Worm (Caenorhabditis elegans): ENCODE measurements around the gene T28C12.1.
A peak's percentile ranks its signal among the peaks of the same experiment; 100 is the strongest.

Gene T28C12.1

ce11 chrV:6342502-6342901, 10.8 kb downstream of the T28C12.1 start:
- TF ChIP-seq C04F5.9 (tag; optimal IDR thresholded peaks at IDR 0.05) (no peak), dsc-1 (tag; optimal IDR thresholded peaks at IDR 0.05) (peak; percentile 96), nhr-71 (tag; optimal IDR thresholded peaks at IDR 0.05) (peak; percentile 60), egl-27 (tag; optimal IDR thresholded peaks at IDR 0.05) (no peak), mdl-1 (tag; optimal IDR thresholded peaks at IDR 0.05) (peak in 1 of 2 experiments; percentile 10), lin-14 (GFP tag; optimal IDR thresholded peaks at IDR 0.05) (peak; percentile 83), snu-23 (GFP tag; optimal IDR thresholded peaks at IDR 0.05) (peak; percentile 32), efl-3 (GFP tag; optimal IDR thresholded peaks at IDR 0.05) (no peak), mep-1 (tag; optimal IDR thresholded peaks at IDR 0.05) (peak; percentile 28), lsy-2 (tag; optimal IDR thresholded peaks at IDR 0.05) (peak in 1 of 2 experiments; percentile 52), dpl-1 (GFP tag; optimal IDR thresholded peaks at IDR 0.05) (peak in 1 of 3 experiments; percentile 2), nhr-47 (tag; optimal IDR thresholded peaks at IDR 0.05) (no peak), rnt-1 (tag; optimal IDR thresholded peaks at IDR 0.05) (peak; percentile 72), fkh-4 (tag; optimal IDR thresholded peaks at IDR 0.05; ENCODE audit: borderline replicate concordance) (peak; percentile 70), nhr-19 (GFP tag; conservative IDR thresholded peaks at IDR 0.05) (peak; percentile 17; the same call in 1 of the 2 replicates), unc-130 (tag; optimal IDR thresholded peaks at IDR 0.05) (peak; percentile 15), swsn-7 (tag; optimal IDR thresholded peaks at IDR 0.05) (peak; percentile 11)

ce11 chrV:6344531-6345171, 12.9 kb downstream of the T28C12.1 start:
- TF ChIP-seq nhr-71 (tag; optimal IDR thresholded peaks at IDR 0.05): peak; percentile 39
- TF ChIP-seq lin-39 (tag; optimal IDR thresholded peaks at IDR 0.05): no peak
- 0 out of 2 replicates have a peak, but pooled peaks have one; percentile 3 for TF ChIP-seq nhr-19 (GFP tag; conservative IDR thresholded peaks at IDR 0.05)
- no peak for TF ChIP-seq zip-4 (GFP tag; optimal IDR thresholded peaks at IDR 0.05)
- no peak for TF ChIP-seq sptf-1 (tag; optimal IDR thresholded peaks at IDR 0.05)
- TF ChIP-seq lsy-2 (tag; optimal IDR thresholded peaks at IDR 0.05): peak in 1 of 2 experiments; percentile 7
- no peak for TF ChIP-seq nhr-85 (tag)
- TF ChIP-seq rnt-1 (tag; optimal IDR thresholded peaks at IDR 0.05): peak; percentile 67
- TF ChIP-seq fkh-8 (tag; optimal IDR thresholded peaks at IDR 0.05): no peak
- no peak for TF ChIP-seq sox-4 (tag; optimal IDR thresholded peaks at IDR 0.05)
- no peak for TF ChIP-seq vab-15 (tag; optimal IDR thresholded peaks at IDR 0.05)
- TF ChIP-seq dsc-1 (tag; optimal IDR thresholded peaks at IDR 0.05): peak; percentile 57
- peak; percentile 57 for TF ChIP-seq lin-14 (GFP tag; optimal IDR thresholded peaks at IDR 0.05)
- TF ChIP-seq F16B12.6 (tag; optimal IDR thresholded peaks at IDR 0.05): no peak
- TF ChIP-seq mab-9 (GFP tag; IDR thresholded peaks at IDR 0.05): no peak

ce11 chrV:6346043-6346618, 14.4 kb downstream of the T28C12.1 start:
- TF ChIP-seq fkh-10 (GFP tag; optimal IDR thresholded peaks at IDR 0.05): no peak
- peak; percentile 63 for TF ChIP-seq lin-14 (GFP tag; optimal IDR thresholded peaks at IDR 0.05)
- no peak for TF ChIP-seq tlp-1 (tag; optimal IDR thresholded peaks at IDR 0.05)
- no peak for TF ChIP-seq nhr-84 (tag; optimal IDR thresholded peaks at IDR 0.05)
- no peak for TF ChIP-seq grh-1 (GFP tag; IDR thresholded peaks at IDR 0.05)
- no peak for TF ChIP-seq sptf-1 (tag; optimal IDR thresholded peaks at IDR 0.05)
- no peak for TF ChIP-seq ets-5 (GFP tag; IDR thresholded peaks at IDR 0.05)
- TF ChIP-seq hlh-17 (GFP tag; optimal IDR thresholded peaks at IDR 0.05; ENCODE audit: borderline replicate concordance): no peak
- TF ChIP-seq C16A3.4 (tag; optimal IDR thresholded peaks at IDR 0.05): no peak
- TF ChIP-seq fkh-8 (tag; optimal IDR thresholded peaks at IDR 0.05): no peak
- no peak for TF ChIP-seq aha-1 (tag; optimal IDR thresholded peaks at IDR 0.05)
- TF ChIP-seq nhr-77 (tag; optimal IDR thresholded peaks at IDR 0.05): no peak
- TF ChIP-seq alr-1 (tag; optimal IDR thresholded peaks at IDR 0.05; ENCODE audit: borderline replicate concordance): no peak
- TF ChIP-seq efl-3 (GFP tag; optimal IDR thresholded peaks at IDR 0.05): no peak
- TF ChIP-seq pqm-1 (tag; optimal IDR thresholded peaks at IDR 0.05): no peak
- no peak for TF ChIP-seq sup-37 (GFP tag; optimal IDR thresholded peaks at IDR 0.05)
- no peak for TF ChIP-seq pax-3 (tag; optimal IDR thresholded peaks at IDR 0.05)
- TF ChIP-seq lin-15B (tag; optimal IDR thresholded peaks at IDR 0.05): no peak
- TF ChIP-seq ces-1 (GFP tag; optimal IDR thresholded peaks at IDR 0.05): no peak
- TF ChIP-seq skn-1 (tag; optimal IDR thresholded peaks at IDR 0.05): no peak
- no peak for TF ChIP-seq lir-3 (tag; optimal IDR thresholded peaks at IDR 0.05; ENCODE audit: poor library complexity)
- peak; percentile 51 for TF ChIP-seq nhr-71 (tag; optimal IDR thresholded peaks at IDR 0.05)
- no peak for TF ChIP-seq hpl-2 (GFP tag; optimal IDR thresholded peaks at IDR 0.05)
- no peak for TF ChIP-seq vab-15 (tag; optimal IDR thresholded peaks at IDR 0.05)
- no peak for TF ChIP-seq mef-2 (tag; optimal IDR thresholded peaks at IDR 0.05)
- peak; percentile 8 for TF ChIP-seq tbx-2 (tag; optimal IDR thresholded peaks at IDR 0.05)
- no peak for TF ChIP-seq F16B12.6 (tag; optimal IDR thresholded peaks at IDR 0.05)

All from whole organism, L1 larva.